Fruit fly (Drosophila melanogaster) whole organism, embryonic: ENCODE measurements around the gene Usp1.

ENCODE experiments used
- Abd-B ChIP-seq: fragments of 200-800 bp; sonication (Bioruptor generic); optimal IDR thresholded peaks from 2 replicates; lab custom pipeline; 2018; ENCODE audit warnings: missing biosample characterization, mild to moderate bottlenecking, missing genetic modification characterization, moderate library complexity
- Antp ChIP-seq: fragments of 200-800 bp; sonication (Bioruptor generic); optimal IDR thresholded peaks from 3 replicates; lab custom pipeline; 2016; ENCODE audit warnings: missing biosample characterization, missing genetic modification characterization
- CG1024 ChIP-seq: fragments of 200-800 bp; sonication (Bioruptor generic); IDR thresholded peaks from 2 replicates; pipeline ENCODE4 v1.3.6; 2022; ENCODE audit warnings: missing biosample characterization, missing genetic modification characterization
- CG10267 ChIP-seq: fragments of 200-800 bp; sonication (Bioruptor generic); optimal IDR thresholded peaks from 2 replicates; lab custom pipeline; 2018; ENCODE audit warnings: missing biosample characterization, mild to moderate bottlenecking, missing genetic modification characterization, moderate library complexity
- CG10431 ChIP-seq: fragments of 200-800 bp; sonication (Bioruptor generic); optimal IDR thresholded peaks from 3 replicates; lab custom pipeline; 2018; ENCODE audit warnings: missing biosample characterization, mild to moderate bottlenecking, missing genetic modification characterization
- CG10979 ChIP-seq: fragments of 200-800 bp; sonication (Bioruptor generic); optimal IDR thresholded peaks from 2 replicates; lab custom pipeline; 2018; ENCODE audit warnings: missing biosample characterization, mild to moderate bottlenecking, missing genetic modification characterization, moderate library complexity
- CG12659 ChIP-seq: fragments of 200-800 bp; sonication (Bioruptor generic); optimal IDR thresholded peaks from 3 replicates; lab custom pipeline; 2017; ENCODE audit warnings: mild to moderate bottlenecking, missing biosample characterization, missing genetic modification reagents, missing genetic modification characterization
- CG15514 ChIP-seq: fragments of 200-800 bp; sonication (Bioruptor generic); optimal IDR thresholded peaks from 3 replicates; lab custom pipeline; 2017; ENCODE audit warnings: missing biosample characterization, missing genetic modification characterization, mild to moderate bottlenecking, moderate library complexity, missing genetic modification reagents
- CG1603 ChIP-seq: fragments of 200-800 bp; sonication (Bioruptor generic); optimal IDR thresholded peaks from 2 replicates; lab custom pipeline; 2019; ENCODE audit warnings: missing biosample characterization, mild to moderate bottlenecking, missing genetic modification characterization, moderate library complexity
- CG16813 ChIP-seq: fragments of 200-800 bp; sonication (Bioruptor generic); IDR thresholded peaks from 3 replicates; pipeline ENCODE4 v1.3.6; 2022; ENCODE audit warnings: missing biosample characterization, missing genetic modification characterization; ENCODE audit not compliant: partially characterized antibody
- CG17186 ChIP-seq: fragments of 200-800 bp; sonication (Bioruptor generic); optimal IDR thresholded peaks from 3 replicates; lab custom pipeline; 2017; ENCODE audit warnings: missing biosample characterization, missing genetic modification reagents, missing genetic modification characterization
- CG2116 ChIP-seq: fragments of 200-800 bp; sonication (Bioruptor generic); optimal IDR thresholded peaks from 3 replicates; lab custom pipeline; 2018; ENCODE audit warnings: missing biosample characterization, mild to moderate bottlenecking, missing genetic modification characterization
- CG2120 ChIP-seq: fragments of 200-800 bp; sonication (Bioruptor generic); optimal IDR thresholded peaks from 3 replicates; lab custom pipeline; 2016; ENCODE audit warnings: missing biosample characterization, missing genetic modification characterization
- CG30020 ChIP-seq: fragments of 200-800 bp; optimal IDR thresholded peaks from 2 replicates; lab custom pipeline; 2019; ENCODE audit warnings: missing biosample characterization, mild to moderate bottlenecking, missing genetic modification characterization, moderate library complexity
- CG31388 ChIP-seq: fragments of 200-800 bp; sonication (Bioruptor generic); optimal IDR thresholded peaks from 2 replicates; lab custom pipeline; 2016; ENCODE audit warnings: missing biosample characterization, missing genetic modification characterization
- CG7556 ChIP-seq: fragments of 200-800 bp; sonication (Bioruptor generic); optimal IDR thresholded peaks from 2 replicates; lab custom pipeline; 2017; ENCODE audit warnings: missing biosample characterization, mild to moderate bottlenecking, missing genetic modification characterization
- CG8388 ChIP-seq: fragments of 200-800 bp; sonication (Bioruptor generic); optimal IDR thresholded peaks from 2 replicates; lab custom pipeline; 2019; ENCODE audit warnings: missing biosample characterization, mild to moderate bottlenecking, missing genetic modification characterization, moderate library complexity
- CHES-1-like ChIP-seq: fragments of 200-800 bp; sonication (Bioruptor generic); optimal IDR thresholded peaks from 2 replicates; lab custom pipeline; 2016; ENCODE audit warnings: missing biosample characterization, missing genetic modification characterization
- CTCF ChIP-seq: fragments of 200-800 bp; sonication (Bioruptor generic); optimal IDR thresholded peaks from 2 replicates; lab custom pipeline; 2017; ENCODE audit warnings: missing biosample characterization, mild to moderate bottlenecking, missing genetic modification characterization, moderate library complexity
- Dref ChIP-seq: fragments of 200-800 bp; sonication (Bioruptor generic); IDR thresholded peaks from 2 replicates; pipeline ENCODE4 v1.3.6; 2022; ENCODE audit warnings: missing biosample characterization, missing genetic modification characterization
- Ets65A ChIP-seq: fragments of 200-800 bp; sonication (Bioruptor generic); peaks from one replicate; lab custom pipeline; 2016; ENCODE audit warnings: missing biosample characterization, missing genetic modification characterization
- Fer1 ChIP-seq: fragments of 200-800 bp; sonication (Bioruptor generic); optimal IDR thresholded peaks from 2 replicates; lab custom pipeline; 2017; ENCODE audit warnings: missing biosample characterization, mild to moderate bottlenecking, missing genetic modification characterization
- Gsc ChIP-seq: fragments of 200-800 bp; sonication (Bioruptor generic); IDR thresholded peaks from 2 replicates; pipeline ENCODE4 v1.3.6; 2022; ENCODE audit warnings: missing biosample characterization, missing genetic modification characterization
- HmgD ChIP-seq: fragments of 200-800 bp; sonication (Bioruptor generic); optimal IDR thresholded peaks from 3 replicates; lab custom pipeline; 2016; ENCODE audit warnings: missing biosample characterization, missing genetic modification characterization
- Hr39 ChIP-seq: fragments of >200 bp; optimal IDR thresholded peaks from 2 replicates; lab custom pipeline; 2017
- MBD-R2 ChIP-seq: fragments of 200-800 bp; sonication (Bioruptor generic); IDR thresholded peaks from 2 replicates; pipeline ENCODE4 v1.3.6; 2022; ENCODE audit warnings: missing biosample characterization, missing genetic modification characterization
- Med ChIP-seq: fragments of 200-800 bp; sonication (Bioruptor generic); peaks from one replicate; lab custom pipeline; 2016; ENCODE audit warnings: missing biosample characterization, missing genetic modification characterization, mild to moderate bottlenecking, inconsistent platforms, moderate library complexity
- Nf-YC ChIP-seq: fragments of 200-800 bp; optimal IDR thresholded peaks from 3 replicates; lab custom pipeline; 2019; ENCODE audit warnings: missing biosample characterization, mild to moderate bottlenecking, missing genetic modification characterization, moderate library complexity
- Opbp ChIP-seq: fragments of 200-800 bp; sonication (Bioruptor generic); IDR thresholded peaks from 3 replicates; pipeline ENCODE4 v1.3.6; 2022; ENCODE audit warnings: missing biosample characterization, missing genetic modification characterization; ENCODE audit not compliant: partially characterized antibody
- Pdp1 ChIP-seq, 2 experiments: fragments of 200-800 bp; sonication (Bioruptor generic); optimal IDR thresholded peaks; 3 replicates each; lab custom pipeline; 2016; ENCODE audit warnings: missing biosample characterization in 2 of 2, missing genetic modification characterization in 2 of 2, mild to moderate bottlenecking in 1 of 2, moderate library complexity in 1 of 2
- Usf ChIP-seq: fragments of 200-800 bp; sonication (Bioruptor generic); optimal IDR thresholded peaks from 2 replicates; lab custom pipeline; 2017; ENCODE audit warnings: missing genotype, missing biosample characterization, missing genetic modification characterization
- YL-1 ChIP-seq: fragments of 200-800 bp; sonication (Bioruptor generic); optimal IDR thresholded peaks from 3 replicates; lab custom pipeline; 2017; ENCODE audit warnings: missing biosample characterization, mild to moderate bottlenecking, missing genetic modification characterization
- bbx ChIP-seq: fragments of 200-800 bp; sonication (Bioruptor generic); IDR thresholded peaks from 2 replicates; pipeline ENCODE4 v1.3.6; 2022; ENCODE audit warnings: missing biosample characterization, missing genetic modification characterization; ENCODE audit not compliant: partially characterized antibody
- chinmo ChIP-seq: fragments of 200-800 bp; sonication (Bioruptor generic); IDR thresholded peaks from 4 replicates; pipeline ENCODE4 v1.3.6; 2022; ENCODE audit warnings: missing biosample characterization, missing genetic modification characterization; ENCODE audit not compliant: partially characterized antibody
- croc ChIP-seq: fragments of 200-800 bp; sonication (Bioruptor generic); conservative IDR thresholded peaks from 3 replicates; pipeline ENCODE4 v1.3.6; 2022; ENCODE audit warnings: missing biosample characterization, missing genetic modification characterization
- dmrt11E ChIP-seq: fragments of 200-800 bp; sonication (Bioruptor generic); optimal IDR thresholded peaks from 3 replicates; lab custom pipeline; 2018; ENCODE audit warnings: missing biosample characterization, mild to moderate bottlenecking, missing genetic modification characterization, moderate library complexity
- gcm2 ChIP-seq: fragments of 200-800 bp; sonication (Bioruptor generic); optimal IDR thresholded peaks from 2 replicates; lab custom pipeline; 2016; ENCODE audit warnings: missing biosample characterization, missing genetic modification characterization
- grau ChIP-seq: fragments of 200-800 bp; optimal IDR thresholded peaks from 3 replicates; lab custom pipeline; 2019; ENCODE audit warnings: missing biosample characterization, mild to moderate bottlenecking, missing genetic modification characterization, moderate library complexity
- nerfin-1 ChIP-seq: fragments of 200-800 bp; sonication (Bioruptor generic); optimal IDR thresholded peaks from 3 replicates; lab custom pipeline; 2019; ENCODE audit warnings: missing biosample characterization, mild to moderate bottlenecking, missing genetic modification characterization, moderate library complexity
- pan ChIP-seq, 4 experiments: fragments of >200 bp in 3 of 4; fragments of 200-800 bp in 1 of 4; sonication (Bioruptor generic) in 1 of 4; optimal IDR thresholded peaks in 3 of 4; IDR thresholded peaks in 1 of 4; 2 replicates each; pipeline versions ENCODE4 v1.3.6 to Lab custom; 2017 to 2022; ENCODE audit warnings: missing biosample characterization in 2 of 4, missing genetic modification characterization in 2 of 4, mixed read lengths in 1 of 4
- pum ChIP-seq: fragments of 200-800 bp; sonication (Bioruptor generic); optimal IDR thresholded peaks from 2 replicates; lab custom pipeline; 2016; ENCODE audit warnings: missing biosample characterization, missing genetic modification characterization
- pzg ChIP-seq: fragments of 200-800 bp; sonication (Bioruptor generic); optimal IDR thresholded peaks from 3 replicates; lab custom pipeline; 2018; ENCODE audit warnings: missing biosample characterization, mild to moderate bottlenecking, missing genetic modification characterization, moderate library complexity
- sd ChIP-seq: fragments of 200-800 bp; sonication (Bioruptor generic); optimal IDR thresholded peaks from 3 replicates; lab custom pipeline; 2018; ENCODE audit warnings: missing biosample characterization, mild to moderate bottlenecking, missing genetic modification characterization, moderate library complexity
- sna ChIP-seq: fragments of 200-800 bp; sonication (Bioruptor generic); IDR thresholded peaks from 2 replicates; pipeline ENCODE4 v1.3.6; 2022; ENCODE audit warnings: missing biosample characterization, missing genetic modification characterization; ENCODE audit not compliant: partially characterized antibody
- stwl ChIP-seq: fragments of 200-800 bp; sonication (Bioruptor generic); optimal IDR thresholded peaks from 3 replicates; lab custom pipeline; 2018; ENCODE audit warnings: missing biosample characterization, mild to moderate bottlenecking, missing genetic modification characterization, moderate library complexity
- tin ChIP-seq: fragments of 200-800 bp; sonication (Bioruptor generic); optimal IDR thresholded peaks from 3 replicates; lab custom pipeline; 2016; ENCODE audit warnings: missing biosample characterization, missing genetic modification characterization
- unc-4 ChIP-seq: fragments of 200-800 bp; sonication (Bioruptor generic); IDR thresholded peaks from 2 replicates; pipeline ENCODE4 v1.3.6; 2022; ENCODE audit warnings: missing biosample characterization, missing genetic modification characterization; ENCODE audit not compliant: partially characterized antibody

Usp1 gene

dm6 chr3R:29222891-29223842, 5.8 kb upstream of the Usp1 start, which contains the start of the genes Cisd2 and Brd8 (continued):
- peak; percentile 81 for TF ChIP-seq nerfin-1 (tag; lab: Kevin White, UChicago)
- TF ChIP-seq CG8388 (GFP tag; lab: Kevin White, UChicago) = no peak
- TF ChIP-seq sna (GFP tag; lab: Robert Waterston, UW) = peak; percentile 87
- TF ChIP-seq tin (GFP tag; lab: Kevin White, UChicago) = no peak
- TF ChIP-seq CTCF (GFP tag; lab: Kevin White, UChicago) = peak; percentile 55
- no peak for TF ChIP-seq croc (GFP tag; lab: Robert Waterston, UW)
- TF ChIP-seq CG30020 (tag; lab: Kevin White, UChicago) = peak; percentile 29
- TF ChIP-seq Fer1 (GFP tag; lab: Kevin White, UChicago) = peak; percentile 43
- no peak for TF ChIP-seq pum
- peak; percentile 28 for TF ChIP-seq Nf-YC (tag; lab: Kevin White, UChicago)
- peak; percentile 79 for TF ChIP-seq YL-1
- no peak for TF ChIP-seq CG1024 (GFP tag; lab: Robert Waterston, UW)
- TF ChIP-seq CG10979 = no peak
- no peak for TF ChIP-seq dmrt11E (tag; lab: Kevin White, UChicago)
- TF ChIP-seq Hr39 = no peak
- TF ChIP-seq Med (GFP tag; lab: Kevin White, UChicago) = peak; percentile 81
- peak; percentile 8 for TF ChIP-seq grau (tag; lab: Kevin White, UChicago)
- peak in 1 of 2 experiments; percentile 94 for TF ChIP-seq Pdp1 (GFP tag; optimal IDR thresholded peaks at IDR 0.05; lab: Kevin White, UChicago)
- no peak for TF ChIP-seq pan (optimal IDR thresholded peaks at IDR 0.05; lab: Kevin White, UChicago)
- no peak for TF ChIP-seq pan (GFP tag; optimal IDR thresholded peaks at IDR 0.05 in 1 of 2, IDR thresholded peaks at IDR 0.05 in 1 of 2)
- peak; percentile 31 for TF ChIP-seq Abd-B (GFP tag; lab: Kevin White, UChicago)
- peak; percentile 99 for TF ChIP-seq Dref (GFP tag; lab: Robert Waterston, UW)
- peak; percentile 44 for TF ChIP-seq HmgD (GFP tag; lab: Kevin White, UChicago)
- TF ChIP-seq CG2120 (GFP tag; lab: Kevin White, UChicago) = peak; percentile 7
- peak; percentile 36 for TF ChIP-seq Ets65A
- peak; percentile 97 for TF ChIP-seq chinmo (GFP tag; lab: Robert Waterston, UW)
- peak; percentile 90 for TF ChIP-seq CG2116 (GFP tag; lab: Kevin White, UChicago)
- peak; percentile 69 for TF ChIP-seq CG12659 (GFP tag; lab: Kevin White, UChicago)
- peak; percentile 96 for TF ChIP-seq Opbp
- peak; percentile 84 for TF ChIP-seq CG15514 (GFP tag; lab: Kevin White, UChicago)
- TF ChIP-seq Gsc (GFP tag; lab: Robert Waterston, UW) = no peak
- TF ChIP-seq CG17186 = peak; percentile 89
- peak; percentile 97 for TF ChIP-seq bbx (GFP tag; lab: Robert Waterston, UW)
- TF ChIP-seq sd (tag; lab: Kevin White, UChicago) = peak; percentile 54
- TF ChIP-seq CG1603 (tag; lab: Kevin White, UChicago) = peak; percentile 73
- TF ChIP-seq CHES-1-like = peak; percentile 63
- TF ChIP-seq MBD-R2 (GFP tag; lab: Robert Waterston, UW) = peak; percentile 93
- peak; percentile 38 for TF ChIP-seq CG10267 (tag; lab: Kevin White, UChicago)
- no peak for TF ChIP-seq CG7556 (GFP tag; lab: Kevin White, UChicago)
- TF ChIP-seq Usf (GFP tag; lab: Kevin White, UChicago) = no peak
- no peak for TF ChIP-seq CG10431
- TF ChIP-seq stwl (tag; lab: Kevin White, UChicago) = peak; percentile 90
- TF ChIP-seq gcm2 (GFP tag; lab: Kevin White, UChicago) = no peak
- TF ChIP-seq pzg (GFP tag; lab: Kevin White, UChicago) = peak; percentile 91
- peak; percentile 91 for TF ChIP-seq unc-4 (GFP tag; lab: Robert Waterston, UW)
- TF ChIP-seq CG16813 = peak; percentile 92
- TF ChIP-seq CG31388 = no peak
- no peak for TF ChIP-seq Antp (GFP tag; lab: Kevin White, UChicago)
